Worm (Caenorhabditis elegans): ENCODE data around the gene tbh-1.

- no peak for TF ChIP-seq ces-1 (GFP tag; optimal IDR thresholded peaks at IDR 0.05)
- no peak for TF ChIP-seq unc-130 (GFP tag; optimal IDR thresholded peaks at IDR 0.05)
- no peak for TF ChIP-seq mdl-1 (tag; optimal IDR thresholded peaks at IDR 0.05)
- TF ChIP-seq aly-2 (tag; optimal IDR thresholded peaks at IDR 0.05) = no peak
- no peak for TF ChIP-seq zag-1 (tag; optimal IDR thresholded peaks at IDR 0.05)
- no peak for TF ChIP-seq nhr-237 (tag; optimal IDR thresholded peaks at IDR 0.05)
- TF ChIP-seq egl-27 (tag; optimal IDR thresholded peaks at IDR 0.05) = no peak
- no peak for TF ChIP-seq dmd-9 (GFP tag; IDR thresholded peaks at IDR 0.05)
- no peak for TF ChIP-seq lsy-2 (tag; optimal IDR thresholded peaks at IDR 0.05)
- TF ChIP-seq jun-1 (tag; optimal IDR thresholded peaks at IDR 0.05) = no peak
- no peak for TF ChIP-seq tag-97 (GFP tag; IDR thresholded peaks at IDR 0.05)
Measured at ce11 chrX:15552024-15552769, 47.5 kb upstream of the tbh-1 start.

Data from whole organism, L4 larva.